Fruit fly (Drosophila melanogaster): ENCODE results near the gene CG11854.

Gene CG11854

DNA sequence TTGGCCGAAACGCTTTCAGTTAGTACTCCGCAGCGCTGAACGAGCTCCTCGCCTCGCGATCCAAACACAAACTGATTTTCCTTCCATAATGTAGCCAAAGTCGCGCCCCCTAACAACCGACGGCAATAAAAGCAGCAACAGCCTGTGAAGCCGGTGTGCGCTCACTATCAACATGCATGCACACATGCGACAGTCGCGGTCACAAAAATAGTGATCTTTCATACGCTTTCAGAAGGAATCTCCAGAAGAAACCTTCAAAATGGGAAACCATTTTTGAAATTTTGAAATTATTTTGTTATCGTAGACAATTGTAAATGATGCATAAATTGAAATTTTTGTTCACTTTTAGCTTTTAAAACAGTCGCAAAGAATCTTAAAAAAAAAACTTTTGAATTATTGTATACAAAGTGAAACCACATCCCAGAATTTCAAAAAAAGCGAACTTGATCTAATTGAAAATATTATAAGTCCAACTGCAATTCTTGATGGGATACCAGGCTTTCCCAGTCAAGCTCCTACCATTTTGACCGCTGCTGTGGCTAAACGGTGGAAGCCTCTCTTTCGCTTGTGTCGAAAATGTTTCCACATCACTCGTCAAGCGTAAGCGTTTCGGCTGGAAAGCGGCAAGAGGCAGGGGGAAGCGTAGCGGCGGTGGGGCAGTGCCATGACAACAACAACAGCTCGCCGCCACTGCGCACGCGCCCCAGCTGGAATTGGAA, 9.4 kb upstream of the CG11854 start, which contains the start of gene Cad96Cb (continued):
- TF ChIP-seq CG31441 (GFP tag; IDR thresholded peaks at IDR 0.05) = peak; percentile 94
- TF ChIP-seq psq (GFP tag; optimal IDR thresholded peaks at IDR 0.05) = no peak
- no peak for TF ChIP-seq pfk (GFP tag; optimal IDR thresholded peaks at IDR 0.05)
- TF ChIP-seq Doc3 (GFP tag; IDR thresholded peaks at IDR 0.05; ENCODE audit: partially characterized antibody) = no peak
- no peak for TF ChIP-seq B-H2 (GFP tag; optimal IDR thresholded peaks at IDR 0.05)
- peak; percentile 93 for TF ChIP-seq CG33557 (GFP tag; optimal IDR thresholded peaks at IDR 0.05)
- TF ChIP-seq Mes4 (GFP tag; optimal IDR thresholded peaks at IDR 0.05) = peak; percentile 85
- TF ChIP-seq HHEX (GFP tag; optimal IDR thresholded peaks at IDR 0.05) = peak; percentile 74
- no peak for TF ChIP-seq Sin3A (optimal IDR thresholded peaks at IDR 0.05)
- TF ChIP-seq Aef1 (GFP tag; IDR thresholded peaks at IDR 0.05) = peak; percentile 45; the same call in 1 of the 3 replicates
- TF ChIP-seq cad (GFP tag; optimal IDR thresholded peaks at IDR 0.05) = no peak
- TF ChIP-seq Side (GFP tag; optimal IDR thresholded peaks at IDR 0.05) = peak; percentile 71
- peak; percentile 62; the same call in 1 of the 2 replicates for TF ChIP-seq stc (GFP tag; IDR thresholded peaks at IDR 0.05)
- no peak for TF ChIP-seq CG12769 (tag; optimal IDR thresholded peaks at IDR 0.05)
- peak; percentile 79 for TF ChIP-seq ind (GFP tag; optimal IDR thresholded peaks at IDR 0.05)
- peak; percentile 84 for TF ChIP-seq CG12391 (tag; optimal IDR thresholded peaks at IDR 0.05)
- TF ChIP-seq CG8290 (GFP tag; optimal IDR thresholded peaks at IDR 0.05) = no peak
- peak in 1 of 2 experiments; percentile 3 for TF ChIP-seq CG8290 (tag; optimal IDR thresholded peaks at IDR 0.05)
- TF ChIP-seq pum (GFP tag; optimal IDR thresholded peaks at IDR 0.05) = peak; percentile 79
- peak; percentile 21 for TF ChIP-seq Sry-δ (GFP tag; optimal IDR thresholded peaks at IDR 0.05)
- peak; percentile 84 for TF ChIP-seq CG13775 (GFP tag; optimal IDR thresholded peaks at IDR 0.05)
- TF ChIP-seq yki (optimal IDR thresholded peaks at IDR 0.05) = no peak
- TF ChIP-seq CG10654 (GFP tag; optimal IDR thresholded peaks at IDR 0.05) = peak; percentile 67
- no peak for TF ChIP-seq CG11085 (GFP tag; IDR thresholded peaks at IDR 0.05)
- peak; percentile 81 for TF ChIP-seq Hsf (GFP tag; optimal IDR thresholded peaks at IDR 0.05)
- no peak for TF ChIP-seq NFAT (GFP tag; IDR thresholded peaks at IDR 0.05)
- TF ChIP-seq CG30020 (tag; optimal IDR thresholded peaks at IDR 0.05) = no peak
- no peak for TF ChIP-seq Gsc (GFP tag; IDR thresholded peaks at IDR 0.05)
- no peak for TF ChIP-seq sr (GFP tag; IDR thresholded peaks at IDR 0.05)
- TF ChIP-seq CG7928 (GFP tag; optimal IDR thresholded peaks at IDR 0.05) = peak; percentile 7
- TF ChIP-seq nau (GFP tag; optimal IDR thresholded peaks at IDR 0.05) = no peak
- peak; percentile 71; the same call in 2 of the 3 replicates for TF ChIP-seq ken (GFP tag; IDR thresholded peaks at IDR 0.05)
- TF ChIP-seq CkIIα-i1 (GFP tag; IDR thresholded peaks at IDR 0.05) = no peak
- peak; percentile 66 for TF ChIP-seq en (GFP tag; optimal IDR thresholded peaks at IDR 0.05)
- TF ChIP-seq sens-2 (GFP tag; IDR thresholded peaks at IDR 0.05) = no peak
- peak; percentile 63 for TF ChIP-seq CG6765 (GFP tag; optimal IDR thresholded peaks at IDR 0.05)
- no peak for TF ChIP-seq sna (GFP tag; IDR thresholded peaks at IDR 0.05; ENCODE audit: partially characterized antibody)
- no peak for TF ChIP-seq Nf-YA (GFP tag; IDR thresholded peaks at IDR 0.05)
- TF ChIP-seq lbe (GFP tag; optimal IDR thresholded peaks at IDR 0.05) = no peak
- TF ChIP-seq tna (GFP tag; IDR thresholded peaks at IDR 0.05; ENCODE audit: partially characterized antibody) = 0 out of 2 replicates have a peak, but pooled peaks have one; percentile 32
- no peak for TF ChIP-seq CG5953 (GFP tag; IDR thresholded peaks at IDR 0.05)
- no peak for TF ChIP-seq pzg (GFP tag; optimal IDR thresholded peaks at IDR 0.05)
- peak; percentile 48 for TF ChIP-seq CG2202 (tag; optimal IDR thresholded peaks at IDR 0.05)
- TF ChIP-seq CG11696 (GFP tag; IDR thresholded peaks at IDR 0.05) = peak; percentile 87
- TF ChIP-seq CG42726 (GFP tag; IDR thresholded peaks at IDR 0.05; ENCODE audit: partially characterized antibody) = no peak
- peak; percentile 94 for TF ChIP-seq CG4360 (GFP tag; IDR thresholded peaks at IDR 0.05)
- TF ChIP-seq CG1529 (GFP tag; optimal IDR thresholded peaks at IDR 0.05) = peak; percentile 84
- peak; percentile 72 for TF ChIP-seq Mad (GFP tag; optimal IDR thresholded peaks at IDR 0.05)
- TF ChIP-seq mam (GFP tag; optimal IDR thresholded peaks at IDR 0.05) = peak; percentile 53
- TF ChIP-seq MTF-1 (GFP tag; optimal IDR thresholded peaks at IDR 0.05; ENCODE audit: borderline replicate concordance) = no peak
- peak; percentile 68 for TF ChIP-seq dm (GFP tag; optimal IDR thresholded peaks at IDR 0.05)
